Fruit fly (Drosophila melanogaster) whole organism, embryonic: ENCODE data around the gene CG31542.

Experiments
- B-H1 ChIP-seq: fragments of 200-800 bp; sonication (Bioruptor generic); IDR thresholded peaks from 3 replicates; pipeline ENCODE4 v1.3.6; 2022; ENCODE audit warnings: missing biosample characterization, missing genetic modification characterization
- CG10543 ChIP-seq: fragments of 200-800 bp; sonication (Bioruptor generic); optimal IDR thresholded peaks from 3 replicates; lab custom pipeline; 2017; ENCODE audit warnings: missing biosample characterization, mild to moderate bottlenecking, missing genetic modification characterization, moderate library complexity
- CG12659 ChIP-seq: fragments of 200-800 bp; sonication (Bioruptor generic); optimal IDR thresholded peaks from 3 replicates; lab custom pipeline; 2017; ENCODE audit warnings: mild to moderate bottlenecking, missing biosample characterization, missing genetic modification reagents, missing genetic modification characterization
- CG12769 ChIP-seq: fragments of 200-800 bp; sonication (Bioruptor generic); optimal IDR thresholded peaks from 2 replicates; lab custom pipeline; 2019; ENCODE audit warnings: missing biosample characterization, mild to moderate bottlenecking, missing genetic modification characterization, moderate library complexity
- CG13287 ChIP-seq: fragments of 200-800 bp; sonication (Bioruptor generic); IDR thresholded peaks from 2 replicates; pipeline ENCODE4 v1.3.6; 2022; ENCODE audit warnings: missing biosample characterization, missing genetic modification characterization; ENCODE audit not compliant: partially characterized antibody
- CG13296 ChIP-seq: fragments of 200-800 bp; sonication (Bioruptor generic); optimal IDR thresholded peaks from 3 replicates; lab custom pipeline; 2018; ENCODE audit warnings: missing biosample characterization, mild to moderate bottlenecking, missing genetic modification characterization
- CG13894 ChIP-seq: fragments of 200-800 bp; sonication (Bioruptor generic); optimal IDR thresholded peaks from 3 replicates; lab custom pipeline; 2018; ENCODE audit warnings: missing biosample characterization, mild to moderate bottlenecking, missing genetic modification characterization, moderate library complexity
- CG15514 ChIP-seq: fragments of 200-800 bp; sonication (Bioruptor generic); optimal IDR thresholded peaks from 3 replicates; lab custom pipeline; 2017; ENCODE audit warnings: missing biosample characterization, missing genetic modification characterization, mild to moderate bottlenecking, moderate library complexity, missing genetic modification reagents
- CG17361 ChIP-seq: fragments of 200-800 bp; sonication (Bioruptor generic); IDR thresholded peaks from 3 replicates; pipeline ENCODE4 v1.3.6; 2022; ENCODE audit warnings: missing biosample characterization, missing genetic modification characterization
- CG17568 ChIP-seq: fragments of 200-800 bp; sonication (Bioruptor generic); optimal IDR thresholded peaks from 2 replicates; lab custom pipeline; 2018; ENCODE audit warnings: missing biosample characterization, mild to moderate bottlenecking, missing genetic modification characterization, moderate library complexity
- CG18262 ChIP-seq: fragments of 200-800 bp; optimal IDR thresholded peaks from 3 replicates; lab custom pipeline; 2019; ENCODE audit warnings: missing biosample characterization, mild to moderate bottlenecking, missing genetic modification characterization, moderate library complexity
- CG2678 ChIP-seq: fragments of 200-800 bp; sonication (Bioruptor generic); optimal IDR thresholded peaks from 3 replicates; lab custom pipeline; 2019; ENCODE audit warnings: missing biosample characterization, mild to moderate bottlenecking, missing genetic modification characterization, moderate library complexity
- CG30020 ChIP-seq: fragments of 200-800 bp; optimal IDR thresholded peaks from 2 replicates; lab custom pipeline; 2019; ENCODE audit warnings: missing biosample characterization, mild to moderate bottlenecking, missing genetic modification characterization, moderate library complexity
- CG30403 ChIP-seq: fragments of 200-800 bp; sonication (Bioruptor generic); optimal IDR thresholded peaks from 3 replicates; lab custom pipeline; 2016; ENCODE audit warnings: missing biosample characterization, missing genetic modification characterization
- CG4328 ChIP-seq: fragments of 200-800 bp; sonication (Bioruptor generic); optimal IDR thresholded peaks from 3 replicates; lab custom pipeline; 2017; ENCODE audit warnings: missing biosample characterization, missing genetic modification reagents, missing genetic modification characterization
- CG7271 ChIP-seq: fragments of 200-800 bp; sonication (Bioruptor generic); optimal IDR thresholded peaks from 2 replicates; lab custom pipeline; 2018; ENCODE audit warnings: missing biosample characterization, mild to moderate bottlenecking, missing genetic modification characterization, moderate library complexity
- CG7987 ChIP-seq: fragments of 200-800 bp; sonication (Bioruptor generic); optimal IDR thresholded peaks from 2 replicates; lab custom pipeline; 2018; ENCODE audit warnings: missing biosample characterization, mild to moderate bottlenecking, missing genetic modification characterization, moderate library complexity
- Dip2 ChIP-seq: fragments of 200-800 bp; sonication (Bioruptor generic); IDR thresholded peaks from 2 replicates; pipeline ENCODE4 v1.3.6; 2022; ENCODE audit warnings: missing biosample characterization, missing genetic modification characterization
- Drgx ChIP-seq: fragments of 200-800 bp; sonication (Bioruptor generic); IDR thresholded peaks from 2 replicates; pipeline ENCODE4 v1.3.6; 2022; ENCODE audit warnings: missing biosample characterization, missing genetic modification characterization
- Eip74EF ChIP-seq, 2 experiments: fragments of 200-800 bp in 1 of 2; fragments of >200 bp in 1 of 2; sonication (Bioruptor generic) in 1 of 2; optimal IDR thresholded peaks; 2 replicates each; lab custom pipeline; 2017 to 2019; ENCODE audit warnings: missing biosample characterization in 2 of 2, missing genetic modification characterization in 2 of 2, mild to moderate bottlenecking in 1 of 2, moderate library complexity in 1 of 2
- Ets65A ChIP-seq: fragments of 200-800 bp; sonication (Bioruptor generic); peaks from one replicate; lab custom pipeline; 2016; ENCODE audit warnings: missing biosample characterization, missing genetic modification characterization
- Lim3 ChIP-seq: fragments of 200-800 bp; sonication (Bioruptor generic); IDR thresholded peaks from 2 replicates; pipeline ENCODE4 v1.3.6; 2022; ENCODE audit warnings: missing biosample characterization, missing genetic modification characterization
- Med ChIP-seq: fragments of 200-800 bp; sonication (Bioruptor generic); peaks from one replicate; lab custom pipeline; 2016; ENCODE audit warnings: missing biosample characterization, missing genetic modification characterization, mild to moderate bottlenecking, inconsistent platforms, moderate library complexity
- Meics ChIP-seq: fragments of 200-800 bp; sonication (Bioruptor generic); optimal IDR thresholded peaks from 2 replicates; lab custom pipeline; 2017; ENCODE audit warnings: missing biosample characterization, mild to moderate bottlenecking, missing genetic modification characterization
- NC2β ChIP-seq: fragments of 200-800 bp; sonication (Bioruptor generic); optimal IDR thresholded peaks from 2 replicates; lab custom pipeline; 2016; ENCODE audit warnings: missing biosample characterization, missing genetic modification characterization
- Optix ChIP-seq: fragments of 200-800 bp; sonication (Bioruptor generic); IDR thresholded peaks from 3 replicates; pipeline ENCODE4 v1.3.6; 2022; ENCODE audit warnings: missing biosample characterization, missing genetic modification characterization
- Scr ChIP-seq: fragments of 200-800 bp; sonication (Bioruptor generic); IDR thresholded peaks from 2 replicates; pipeline ENCODE4 v1.3.6; 2022; ENCODE audit warnings: missing biosample characterization, missing genetic modification characterization; ENCODE audit not compliant: partially characterized antibody
- Xbp1 ChIP-seq: fragments of 200-800 bp; sonication (Bioruptor generic); optimal IDR thresholded peaks from 3 replicates; lab custom pipeline; 2016; ENCODE audit warnings: missing biosample characterization, mild to moderate bottlenecking, missing genetic modification characterization
- abd-A ChIP-seq: fragments of 200-800 bp; sonication (Bioruptor generic); optimal IDR thresholded peaks from 3 replicates; lab custom pipeline; 2019; ENCODE audit warnings: missing biosample characterization, mild to moderate bottlenecking, missing genetic modification characterization, moderate library complexity
- ac ChIP-seq: fragments of 200-800 bp; sonication (Bioruptor generic); optimal IDR thresholded peaks from 3 replicates; lab custom pipeline; 2017; ENCODE audit warnings: missing biosample characterization, mild to moderate bottlenecking, missing genetic modification characterization
- ato ChIP-seq: fragments of 200-800 bp; sonication (Bioruptor generic); IDR thresholded peaks from 2 replicates; pipeline ENCODE4 v1.3.6; 2022; ENCODE audit warnings: missing biosample characterization, missing genetic modification characterization; ENCODE audit not compliant: partially characterized antibody
- chif ChIP-seq, 2 experiments: fragments of 200-800 bp; sonication (Bioruptor generic); optimal IDR thresholded peaks; 3 replicates each; lab custom pipeline; 2016; ENCODE audit warnings: missing biosample characterization in 2 of 2, missing genetic modification characterization in 2 of 2
- chinmo ChIP-seq: fragments of 200-800 bp; sonication (Bioruptor generic); IDR thresholded peaks from 4 replicates; pipeline ENCODE4 v1.3.6; 2022; ENCODE audit warnings: missing biosample characterization, missing genetic modification characterization; ENCODE audit not compliant: partially characterized antibody
- chm ChIP-seq: fragments of 200-800 bp; sonication (Bioruptor generic); IDR thresholded peaks from 2 replicates; pipeline ENCODE4 v1.3.6; 2022; ENCODE audit warnings: missing biosample characterization, missing genetic modification characterization
- crc ChIP-seq: fragments of 200-800 bp; sonication (Bioruptor generic); optimal IDR thresholded peaks from 2 replicates; lab custom pipeline; 2016; ENCODE audit warnings: missing biosample characterization, missing genetic modification characterization
- crol ChIP-seq: fragments of 200-800 bp; sonication (Bioruptor generic); IDR thresholded peaks from 2 replicates; pipeline ENCODE4 v1.3.6; 2022; ENCODE audit warnings: missing biosample characterization, missing genetic modification characterization
- dati ChIP-seq: fragments of 200-800 bp; sonication (Bioruptor generic); IDR thresholded peaks from 2 replicates; pipeline ENCODE4 v1.3.6; 2022; ENCODE audit warnings: missing biosample characterization, missing genetic modification characterization
- en ChIP-seq: fragments of 200-800 bp; sonication (Bioruptor generic); optimal IDR thresholded peaks from 2 replicates; lab custom pipeline; 2016; ENCODE audit warnings: missing biosample characterization, missing genetic modification characterization
- exex ChIP-seq: fragments of 200-800 bp; sonication (Bioruptor generic); optimal IDR thresholded peaks from 4 replicates; lab custom pipeline; 2018; ENCODE audit warnings: missing biosample characterization, mild to moderate bottlenecking, missing genetic modification characterization, moderate library complexity
- gro ChIP-seq: fragments of 200-800 bp; sonication (Bioruptor generic); optimal IDR thresholded peaks from 2 replicates; lab custom pipeline; 2016; ENCODE audit warnings: missing biosample characterization, missing genetic modification characterization
- kni ChIP-seq: fragments of 200-800 bp; sonication (Bioruptor generic); optimal IDR thresholded peaks from 3 replicates; lab custom pipeline; 2017; ENCODE audit warnings: mild to moderate bottlenecking, missing biosample characterization, missing genetic modification reagents, missing genetic modification characterization
- mirr ChIP-seq: fragments of 200-800 bp; sonication (Bioruptor generic); optimal IDR thresholded peaks from 3 replicates; lab custom pipeline; 2018; ENCODE audit warnings: missing biosample characterization, mild to moderate bottlenecking, missing genetic modification characterization
- nom ChIP-seq: fragments of 200-800 bp; sonication (Bioruptor generic); optimal IDR thresholded peaks from 2 replicates; lab custom pipeline; 2017; ENCODE audit warnings: missing biosample characterization, missing genetic modification characterization, mild to moderate bottlenecking, moderate library complexity, missing genetic modification reagents
- pros ChIP-seq: fragments of 200-800 bp; sonication (Bioruptor generic); optimal IDR thresholded peaks from 3 replicates; lab custom pipeline; 2019; ENCODE audit warnings: missing biosample characterization, mild to moderate bottlenecking, missing genetic modification characterization, moderate library complexity
- sd ChIP-seq: fragments of 200-800 bp; sonication (Bioruptor generic); optimal IDR thresholded peaks from 3 replicates; lab custom pipeline; 2018; ENCODE audit warnings: missing biosample characterization, mild to moderate bottlenecking, missing genetic modification characterization, moderate library complexity
- sens ChIP-seq: fragments of 200-800 bp; sonication (Bioruptor generic); peaks from one replicate; lab custom pipeline; 2016; ENCODE audit warnings: missing biosample characterization, missing genetic modification characterization
- sens-2 ChIP-seq: fragments of 200-800 bp; sonication (Bioruptor generic); IDR thresholded peaks from 2 replicates; pipeline ENCODE4 v1.3.6; 2022; ENCODE audit warnings: missing biosample characterization, missing genetic modification characterization
- sna ChIP-seq: fragments of 200-800 bp; sonication (Bioruptor generic); IDR thresholded peaks from 2 replicates; pipeline ENCODE4 v1.3.6; 2022; ENCODE audit warnings: missing biosample characterization, missing genetic modification characterization; ENCODE audit not compliant: partially characterized antibody

Gene CG31542

DNA sequence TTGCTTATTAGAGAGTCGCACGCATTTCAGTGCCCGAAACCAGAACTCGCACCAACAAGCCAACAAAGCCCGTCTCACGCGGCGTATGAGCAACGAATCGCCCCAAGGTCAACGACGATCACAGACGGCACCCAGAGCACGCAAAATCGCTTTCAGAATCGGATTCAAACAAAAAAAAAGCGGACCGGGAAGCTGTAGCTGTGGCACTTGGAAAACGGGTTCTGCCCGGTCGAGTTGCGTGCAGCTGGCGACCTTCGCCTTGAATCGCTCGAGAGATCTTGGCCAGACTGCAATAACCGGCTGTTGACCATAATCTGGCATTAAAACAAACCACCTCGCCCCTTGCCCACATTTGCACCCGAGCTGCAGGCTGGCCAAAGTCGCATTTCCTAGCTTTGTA is 5.9 kb upstream of the CG31542 start (continued):
- TF ChIP-seq sna (GFP tag; lab: Robert Waterston, UW) (0 out of 2 replicates have a peak, but pooled peaks have one; percentile 13), sd (tag; lab: Kevin White, UChicago) (peak; percentile 41), nom (GFP tag; lab: Kevin White, UChicago) (peak; percentile 79), Ets65A (GFP tag; lab: Kevin White, UChicago) (peak; percentile 5), Eip74EF (GFP tag; optimal IDR thresholded peaks at IDR 0.05; lab: Kevin White, UChicago) (peak in 1 of 2 experiments; percentile 95), abd-A (tag; lab: Kevin White, UChicago) (peak; percentile 64), ac (GFP tag; lab: Kevin White, UChicago) (no peak), dati (GFP tag; lab: Robert Waterston, UW) (no peak), CG13287 (GFP tag; lab: Robert Waterston, UW) (peak; percentile 37; the same call in 1 of the 2 replicates), CG7271 (tag; lab: Kevin White, UChicago) (no peak), pros (peak; percentile 54), NC2β (GFP tag; lab: Kevin White, UChicago) (no peak), kni (GFP tag; lab: Kevin White, UChicago) (peak; percentile 6), Dip2 (GFP tag; lab: Robert Waterston, UW) (no peak), CG13894 (tag; lab: Kevin White, UChicago) (peak; percentile 62), CG10543 (peak; percentile 68), B-H1 (GFP tag; lab: Robert Waterston, UW) (0 out of 3 replicates have a peak, but pooled peaks have one; percentile 17), crc (GFP tag; lab: Kevin White, UChicago) (no peak), CG12769 (peak; percentile 66), CG30403 (GFP tag; lab: Kevin White, UChicago) (no peak), Optix (GFP tag; lab: Robert Waterston, UW) (no peak), Scr (GFP tag; lab: Robert Waterston, UW) (no peak), crol (peak; percentile 50; the same call in 1 of the 2 replicates), CG12659 (GFP tag; lab: Kevin White, UChicago) (no peak), chinmo (GFP tag; lab: Robert Waterston, UW) (peak; percentile 100)

DNA sequence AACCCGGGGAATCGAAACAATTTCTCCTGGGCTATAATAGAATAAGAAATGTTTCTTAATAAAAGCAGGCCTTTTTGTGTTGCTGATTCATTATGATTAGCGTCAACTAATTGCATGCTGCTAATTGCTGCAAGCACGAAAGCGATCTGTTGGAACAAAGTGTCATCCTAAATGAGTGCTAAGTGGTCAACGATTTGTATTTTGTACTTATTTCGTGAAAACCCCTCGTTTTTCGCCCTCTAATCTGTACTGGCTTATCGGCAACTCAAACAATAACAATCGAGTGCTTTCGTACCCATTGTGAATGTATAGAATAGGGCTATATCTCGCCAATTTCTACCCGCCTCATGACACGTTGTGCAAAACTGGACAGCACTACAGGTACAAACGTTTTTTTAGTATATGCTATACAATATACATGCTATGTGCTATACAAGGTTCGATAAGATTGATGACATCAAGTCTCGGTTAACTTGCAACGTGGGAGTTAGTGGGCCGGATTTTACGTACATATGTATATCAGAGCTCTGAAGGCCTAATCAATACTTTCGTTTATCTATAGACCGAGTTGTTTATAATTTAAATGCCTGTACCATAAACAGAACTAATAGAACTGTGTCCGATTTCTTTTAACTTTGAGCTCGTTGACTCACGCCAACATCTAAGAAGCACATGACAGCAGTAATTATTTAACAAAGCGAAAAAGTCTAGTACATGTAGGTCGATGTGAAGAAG is 4.6 kb upstream of the CG31542 start:
- TF ChIP-seq CG30020 (tag; lab: Kevin White, UChicago): no peak
- TF ChIP-seq sens (GFP tag; lab: Kevin White, UChicago): peak; percentile 27
- peak; percentile 46 for TF ChIP-seq CG13296 (GFP tag; lab: Kevin White, UChicago)
- TF ChIP-seq CG2678: peak; percentile 29
- TF ChIP-seq ato (GFP tag; lab: Robert Waterston, UW): no peak
- TF ChIP-seq Meics (GFP tag; lab: Kevin White, UChicago): peak; percentile 13
- no peak for TF ChIP-seq CG18262 (tag; lab: Kevin White, UChicago)
- TF ChIP-seq CG4328 (GFP tag; lab: Kevin White, UChicago): no peak
- TF ChIP-seq exex (tag; lab: Kevin White, UChicago): peak; percentile 71
- 0 out of 2 replicates have a peak, but pooled peaks have one; percentile 17 for TF ChIP-seq sens-2 (GFP tag; lab: Robert Waterston, UW)
- TF ChIP-seq CG17361 (GFP tag; lab: Robert Waterston, UW): no peak
- no peak for TF ChIP-seq Xbp1
- TF ChIP-seq en (GFP tag; lab: Kevin White, UChicago): no peak
- no peak for TF ChIP-seq chif (GFP tag; optimal IDR thresholded peaks at IDR 0.05; lab: Kevin White, UChicago)
- TF ChIP-seq CG7987 (GFP tag; lab: Kevin White, UChicago): peak; percentile 43
- TF ChIP-seq CG17568 (GFP tag; lab: Kevin White, UChicago): peak; percentile 13
- peak; percentile 20 for TF ChIP-seq CG15514
- TF ChIP-seq Drgx: no peak
- peak; percentile 29 for TF ChIP-seq mirr (GFP tag; lab: Kevin White, UChicago)
- TF ChIP-seq chm: 0 out of 2 replicates have a peak, but pooled peaks have one; percentile 16
- TF ChIP-seq Lim3 (GFP tag; lab: Robert Waterston, UW): no peak
- TF ChIP-seq gro: peak; percentile 13
- TF ChIP-seq Med (GFP tag; lab: Kevin White, UChicago): peak; percentile 20
